Fruit fly (Drosophila melanogaster) Kc167 (cell line): ENCODE data around the gene CG42828.

Source experiments
- Myc ChIP-seq: fragments of >200 bp; optimal IDR thresholded peaks from 2 replicates; lab custom pipeline; 2017; ENCODE audit warnings: missing external identifiers
- Sin3A ChIP-seq: fragments of >200 bp; optimal IDR thresholded peaks from 2 replicates; lab custom pipeline; 2018; ENCODE audit warnings: missing external identifiers
- h ChIP-seq: fragments of >200 bp; optimal IDR thresholded peaks from 3 replicates; lab custom pipeline; 2018; ENCODE audit warnings: missing external identifiers
- insv ChIP-seq: fragments of >200 bp; optimal IDR thresholded peaks from 3 replicates; lab custom pipeline; 2018; ENCODE audit warnings: missing external identifiers
- psq ChIP-seq: fragments of >200 bp; optimal IDR thresholded peaks from 2 replicates; lab custom pipeline; 2017; ENCODE audit warnings: missing external identifiers
- ttk ChIP-seq: sonication (Bioruptor generic); optimal IDR thresholded peaks from 2 replicates; lab custom pipeline; 2017; ENCODE audit warnings: missing external identifiers

The CG42828 gene

DNA sequence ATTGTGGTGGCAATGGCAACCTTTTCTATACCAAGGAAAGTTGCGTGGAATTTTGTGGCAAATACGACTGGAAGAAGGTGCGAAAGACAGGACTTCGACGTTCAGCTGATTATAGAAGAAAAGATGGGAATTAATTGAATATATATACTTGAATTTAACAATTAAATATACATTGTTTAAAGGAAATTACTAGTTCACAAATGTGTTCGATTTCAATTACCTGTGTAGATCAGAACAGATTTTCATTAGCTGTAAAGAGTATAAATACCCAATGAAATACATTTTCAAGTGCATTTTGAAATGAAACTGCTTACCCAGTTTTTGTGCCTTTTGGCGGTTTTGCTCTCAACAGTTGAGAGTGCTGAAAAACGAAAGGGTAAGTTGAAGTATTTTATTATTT, at the start of gene CG42828:
CG42828 (plus strand) TSS at position 301 of the 400 bp plus-strand sequence.
- TF ChIP-seq Sin3A (lab: Kevin White, UChicago), result no peak
- TF ChIP-seq h (lab: Kevin White, UChicago), result no peak
- no peak for TF ChIP-seq ttk (lab: Kevin White, UChicago)
- no peak for TF ChIP-seq insv (lab: Kevin White, UChicago)
- no peak for TF ChIP-seq Myc (lab: Kevin White, UChicago)
- TF ChIP-seq psq (lab: Kevin White, UChicago), result no peak

DNA sequence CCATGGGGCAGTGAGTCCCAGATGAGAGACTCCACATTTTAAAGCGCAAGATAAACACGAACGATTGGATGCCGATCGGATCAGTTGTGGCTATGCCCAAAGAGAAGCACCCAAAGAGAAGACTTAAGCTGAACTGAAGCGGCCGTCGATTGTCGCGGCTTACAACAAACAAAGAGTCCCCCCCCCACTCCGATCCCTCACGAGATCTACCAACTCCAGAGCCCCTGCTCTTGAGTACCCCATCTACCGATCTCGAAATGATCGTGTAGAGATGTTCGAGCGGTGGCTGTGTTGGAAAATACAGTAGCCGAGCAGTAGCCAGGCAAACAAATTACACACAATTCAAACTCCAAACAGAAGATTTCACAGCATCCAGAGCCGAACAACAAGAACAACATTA, 47.8 kb upstream of the CG42828 start:
- no peak for TF ChIP-seq insv (lab: Kevin White, UChicago)

DNA sequence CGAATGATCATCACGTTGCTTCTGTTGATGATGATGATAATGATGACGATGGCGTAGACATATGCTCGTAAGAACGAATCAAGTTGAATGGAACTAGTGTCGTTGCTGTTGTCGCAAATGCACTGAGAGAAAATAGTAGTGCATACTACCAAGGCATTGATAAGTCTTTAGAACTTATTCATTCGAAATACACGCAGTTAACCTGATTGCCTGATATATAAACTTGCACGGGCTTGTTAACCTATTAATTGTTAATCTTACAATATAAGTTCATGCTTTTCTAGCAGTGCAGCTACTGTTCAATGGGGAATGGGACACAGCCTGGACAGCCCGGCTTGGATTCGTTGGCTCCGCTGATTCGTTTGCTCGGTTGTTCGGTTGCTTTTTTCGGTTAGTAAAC, 47.2 kb upstream of the CG42828 start:
- TF ChIP-seq insv (lab: Kevin White, UChicago), result no peak
- TF ChIP-seq Sin3A (lab: Kevin White, UChicago), result no peak
- no peak for TF ChIP-seq ttk (lab: Kevin White, UChicago)
- no peak for TF ChIP-seq h (lab: Kevin White, UChicago)
- no peak for TF ChIP-seq psq (lab: Kevin White, UChicago)
- no peak for TF ChIP-seq Myc (lab: Kevin White, UChicago)

DNA sequence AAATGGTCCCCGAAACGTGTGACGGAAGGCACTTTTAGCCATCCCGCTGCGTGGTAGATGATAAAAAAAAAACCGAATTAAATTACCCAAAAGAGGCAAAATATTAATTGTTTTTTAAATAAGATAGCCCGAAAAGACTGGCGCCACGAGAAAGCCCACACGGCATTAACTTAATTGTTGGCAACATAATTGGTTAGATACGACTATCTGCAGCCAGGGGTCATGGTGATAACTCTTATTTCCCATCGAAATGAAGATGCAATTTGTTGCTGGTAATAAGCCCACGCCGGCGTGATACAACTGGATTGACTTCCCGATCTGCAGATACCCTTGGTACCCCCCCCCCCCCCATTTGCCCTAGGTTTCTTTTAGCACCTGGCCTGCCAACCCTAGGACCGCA, 45.8 kb upstream of the CG42828 start:
- TF ChIP-seq insv (lab: Kevin White, UChicago), result peak; percentile 74
- peak; percentile 81 for TF ChIP-seq h (lab: Kevin White, UChicago)
- TF ChIP-seq Sin3A (lab: Kevin White, UChicago), result no peak

DNA sequence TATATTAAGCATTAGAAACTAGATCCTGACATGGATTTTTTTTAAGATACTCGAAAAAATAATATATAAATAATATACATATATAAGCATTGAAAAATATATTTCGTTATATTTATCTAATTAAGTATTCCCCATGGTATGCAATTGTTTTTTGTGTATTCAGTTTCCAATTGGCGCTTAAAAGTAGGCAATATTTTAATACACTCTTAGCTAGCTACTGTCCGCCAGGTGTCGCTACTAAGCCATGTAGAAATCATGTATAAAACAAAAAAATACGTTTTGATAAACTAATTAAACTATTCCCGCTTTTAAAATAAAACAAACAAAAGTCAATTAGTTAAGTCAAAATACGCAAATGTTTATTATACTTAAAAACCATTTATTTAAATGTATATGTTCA, 42.2 kb upstream of the CG42828 start:
- TF ChIP-seq h (lab: Kevin White, UChicago), result peak; percentile 100
- no peak for TF ChIP-seq Sin3A (lab: Kevin White, UChicago)

DNA sequence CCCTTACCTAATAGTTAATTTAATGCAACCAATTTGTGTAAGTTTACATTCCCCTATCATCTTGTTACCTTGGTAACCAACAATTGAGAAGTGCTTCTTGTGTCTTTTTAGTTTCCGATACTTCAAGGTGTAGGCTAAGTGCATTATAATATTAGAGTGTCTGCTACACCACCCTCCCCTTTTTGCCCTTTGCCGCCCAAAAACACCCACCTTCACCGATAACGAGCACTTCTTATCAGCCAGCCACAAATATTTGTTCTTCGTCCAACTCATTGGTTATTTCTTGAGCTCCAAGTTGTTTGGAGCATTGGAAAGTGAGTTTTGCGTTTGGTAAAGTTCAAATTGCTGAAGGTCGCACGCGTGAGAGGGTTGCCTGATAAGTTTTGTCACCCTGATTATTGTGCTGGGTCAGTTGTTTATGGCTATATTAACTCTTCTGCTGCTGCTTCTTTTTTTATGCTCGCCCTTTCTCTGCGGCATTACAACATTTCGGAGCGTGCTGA, 41.6 kb upstream of the CG42828 start:
- TF ChIP-seq Sin3A (lab: Kevin White, UChicago) (no peak), ttk (lab: Kevin White, UChicago) (no peak), psq (lab: Kevin White, UChicago) (no peak), h (lab: Kevin White, UChicago) (peak; percentile 30), Myc (lab: Kevin White, UChicago) (no peak), insv (lab: Kevin White, UChicago) (peak; percentile 77)

DNA sequence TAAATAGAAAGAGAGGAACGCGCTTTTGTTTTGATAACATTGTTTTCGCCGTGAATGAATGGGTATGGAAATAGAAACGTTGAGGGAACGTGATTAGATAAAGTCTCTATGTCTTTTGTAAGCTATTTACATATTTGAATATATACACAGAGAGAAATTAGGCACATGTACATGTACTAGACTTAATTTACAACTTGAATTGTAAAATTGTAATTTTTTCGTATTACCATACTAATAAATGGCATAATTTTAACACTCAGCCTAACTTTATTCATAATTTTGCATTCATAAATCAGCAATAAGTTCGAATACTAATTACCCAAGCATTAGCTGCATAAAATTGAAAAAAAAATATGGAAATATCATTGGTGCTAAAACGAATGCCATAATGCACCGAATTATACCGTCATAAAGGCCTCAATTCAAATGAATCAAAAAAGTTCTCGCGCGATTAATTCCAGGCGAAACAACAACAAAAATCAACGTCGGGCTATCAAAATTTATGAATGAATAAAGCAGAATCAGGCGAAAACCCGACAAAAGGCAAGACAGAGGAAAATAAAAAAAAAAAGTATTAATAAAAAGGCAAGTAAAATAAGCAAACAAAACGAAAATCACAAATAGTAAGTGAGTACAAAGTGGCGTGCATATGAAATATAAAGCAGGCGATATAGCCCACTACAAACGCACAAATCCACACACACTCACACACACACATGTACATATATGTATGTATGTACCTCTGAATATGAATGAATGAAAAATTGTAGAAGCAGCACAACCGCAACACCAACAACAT, 40.8 kb upstream of the CG42828 start:
- TF ChIP-seq Sin3A (lab: Kevin White, UChicago) (no peak), insv (lab: Kevin White, UChicago) (no peak), h (lab: Kevin White, UChicago) (no peak), psq (lab: Kevin White, UChicago) (no peak), ttk (lab: Kevin White, UChicago) (no peak), Myc (lab: Kevin White, UChicago) (no peak)

DNA sequence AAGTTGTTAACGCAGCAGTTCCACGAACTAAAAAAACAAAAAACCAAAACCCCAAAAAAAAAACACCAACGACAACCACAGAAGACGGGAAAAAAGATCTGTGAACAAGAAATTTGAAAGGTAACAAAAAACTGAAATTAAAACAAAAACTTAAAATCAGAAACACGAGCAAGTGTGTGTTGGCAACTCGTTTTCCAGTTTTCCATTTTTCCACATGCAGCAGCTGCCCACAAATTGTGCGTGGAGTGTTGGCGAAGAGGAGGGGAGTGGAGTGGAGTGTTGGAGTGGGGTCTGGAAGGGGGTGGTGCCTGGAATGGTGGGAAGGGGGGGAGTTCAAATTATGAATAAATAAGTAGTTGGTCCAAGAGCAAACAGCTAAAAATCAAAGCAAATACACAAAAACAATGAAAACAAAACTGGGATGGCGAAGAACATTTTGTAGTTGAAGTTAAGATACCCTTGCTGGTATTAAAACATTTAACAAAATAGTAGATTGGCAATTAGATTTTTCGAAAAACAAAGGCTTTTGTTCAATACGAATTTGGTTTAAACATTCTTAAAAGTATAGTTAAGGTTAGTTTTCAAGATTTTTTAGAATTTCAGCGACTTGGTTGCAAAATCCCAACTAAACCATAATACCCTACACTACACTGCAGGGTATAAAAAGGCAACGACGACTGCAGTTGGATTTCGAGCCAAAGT, 40.0 kb upstream of the CG42828 start:
- TF ChIP-seq h (lab: Kevin White, UChicago) (no peak), ttk (lab: Kevin White, UChicago) (no peak), Myc (lab: Kevin White, UChicago) (no peak), Sin3A (lab: Kevin White, UChicago) (no peak), psq (lab: Kevin White, UChicago) (no peak), insv (lab: Kevin White, UChicago) (no peak)

DNA sequence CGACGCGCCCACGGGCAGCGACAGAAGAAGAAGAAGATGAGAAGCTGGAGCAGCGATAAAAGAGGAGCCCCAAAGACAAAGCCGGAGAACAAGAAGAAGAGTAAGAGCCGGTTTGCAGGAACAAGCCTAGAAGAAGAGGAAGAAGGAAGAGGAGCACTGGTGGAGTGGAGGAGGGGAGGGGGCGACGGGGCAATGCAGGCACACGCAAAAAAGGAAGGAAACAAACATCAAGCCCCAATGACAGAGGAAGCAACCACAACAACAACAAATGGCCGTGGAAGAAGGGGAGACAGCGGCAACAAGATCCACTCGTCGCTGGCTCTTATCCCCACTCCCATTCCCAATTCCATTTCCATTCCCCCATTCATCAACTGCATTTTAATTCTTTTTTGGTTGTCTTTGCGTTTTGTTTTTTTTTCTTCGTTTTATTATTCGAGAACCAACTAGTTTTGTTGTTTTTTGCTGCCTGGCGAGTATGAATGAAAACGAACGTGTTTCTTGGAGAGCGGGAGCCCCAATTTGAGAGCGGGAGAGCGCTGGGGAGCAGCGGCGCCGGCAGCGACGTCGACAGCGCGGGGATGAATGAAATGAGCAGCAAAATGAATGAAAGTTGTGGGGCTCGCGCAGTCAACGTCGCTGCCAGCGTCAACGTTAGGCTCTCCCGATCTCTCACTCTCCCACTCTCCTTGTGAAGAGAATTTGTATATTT, 39.3 kb upstream of the CG42828 start:
- no peak for TF ChIP-seq h (lab: Kevin White, UChicago)
- no peak for TF ChIP-seq Myc (lab: Kevin White, UChicago)
- TF ChIP-seq psq (lab: Kevin White, UChicago), result no peak
- no peak for TF ChIP-seq ttk (lab: Kevin White, UChicago)
- TF ChIP-seq Sin3A (lab: Kevin White, UChicago), result no peak
- TF ChIP-seq insv (lab: Kevin White, UChicago), result no peak

DNA sequence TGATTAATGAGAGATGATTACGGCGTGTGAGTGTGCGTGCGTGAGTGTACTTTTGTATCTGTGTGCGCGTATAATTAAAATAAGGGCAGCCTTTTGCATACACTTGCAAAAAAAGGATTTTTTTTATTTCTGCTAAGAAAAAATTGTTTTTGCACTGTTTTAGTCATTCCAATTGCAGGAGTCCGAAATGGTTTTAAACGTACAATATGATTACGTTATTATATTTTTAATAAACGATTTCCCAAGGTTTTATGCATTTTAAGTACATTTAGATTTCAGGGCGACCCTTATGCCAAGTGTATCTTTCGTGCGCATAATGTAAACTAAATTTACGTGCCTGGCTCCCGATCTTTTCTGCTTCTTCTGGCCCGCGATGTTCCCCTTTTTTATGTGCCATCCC, 38.6 kb upstream of the CG42828 start:
- TF ChIP-seq Sin3A (lab: Kevin White, UChicago), result no peak
- peak; percentile 3 for TF ChIP-seq psq (lab: Kevin White, UChicago)
- TF ChIP-seq ttk (lab: Kevin White, UChicago), result no peak

DNA sequence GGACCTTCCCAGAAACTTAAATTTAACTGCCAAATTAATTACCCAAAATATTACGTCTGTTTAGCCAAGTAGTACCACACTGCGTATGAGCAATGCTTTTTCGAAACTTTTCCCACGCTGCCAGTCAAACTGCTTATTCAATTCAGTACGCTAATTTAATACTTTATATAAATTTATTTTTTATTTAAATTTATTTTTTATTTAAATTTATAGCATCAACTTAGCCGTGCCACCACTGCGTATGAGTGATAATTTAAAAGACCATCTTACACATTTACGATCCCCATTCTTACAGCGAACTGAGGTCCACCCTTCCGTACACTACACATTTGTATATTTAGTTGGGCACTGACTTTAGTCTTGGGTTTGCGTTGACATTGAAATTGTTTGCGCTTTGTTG, 37.9 kb upstream of the CG42828 start:
- TF ChIP-seq psq (lab: Kevin White, UChicago) (no peak), Myc (lab: Kevin White, UChicago) (no peak), ttk (lab: Kevin White, UChicago) (no peak), insv (lab: Kevin White, UChicago) (no peak), Sin3A (lab: Kevin White, UChicago) (no peak), h (lab: Kevin White, UChicago) (no peak)
